Worm (Caenorhabditis elegans) whole organism, mixed stage, embryonic: ENCODE data around the gene Y62H9A.3.

Experiments used
- M03D4.4 ChIP-seq: sonication (generic microtip); optimal IDR thresholded peaks from 2 replicates; lab custom pipeline; 2017; ENCODE audit warnings: mild to moderate bottlenecking, missing genetic modification characterization, missing compliant biosample characterization
- bed-3 ChIP-seq: fragments of 200-800 bp; sonication (Bioruptor generic); optimal IDR thresholded peaks from 3 replicates; lab custom pipeline; 2018; ENCODE audit warnings: mild to moderate bottlenecking, missing genetic modification characterization, moderate library complexity, missing compliant biosample characterization
- blmp-1 ChIP-seq: fragments of 150-350 bp; optimal IDR thresholded peaks from 2 replicates; lab custom pipeline; 2014; ENCODE audit warnings: missing biosample characterization, missing genetic modification characterization
- ceh-39 ChIP-seq: fragments of 150-350 bp; optimal IDR thresholded peaks from 2 replicates; lab custom pipeline; 2014; ENCODE audit warnings: missing biosample characterization, missing genetic modification characterization
- ceh-43 ChIP-seq: fragments of 200-800 bp; sonication (Bioruptor generic); optimal IDR thresholded peaks from 2 replicates; lab custom pipeline; 2018; ENCODE audit warnings: mild to moderate bottlenecking, missing genetic modification characterization, moderate library complexity, missing compliant biosample characterization
- ceh-83 ChIP-seq: fragments of 200-800 bp; sonication (Bioruptor generic); optimal IDR thresholded peaks from 2 replicates; lab custom pipeline; 2018; ENCODE audit warnings: mild to moderate bottlenecking, missing genetic modification characterization, missing compliant biosample characterization
- cnd-1 ChIP-seq: fragments of 200-800 bp; sonication (Bioruptor generic); optimal IDR thresholded peaks from 2 replicates; lab custom pipeline; 2018; ENCODE audit warnings: mild to moderate bottlenecking, missing genetic modification characterization, missing compliant biosample characterization
- drap-1 ChIP-seq: fragments of 200-800 bp; sonication (Bioruptor generic); optimal IDR thresholded peaks from 3 replicates; lab custom pipeline; 2018; ENCODE audit warnings: mild to moderate bottlenecking, missing genetic modification characterization, missing compliant biosample characterization
- elt-1 ChIP-seq: sonication (generic microtip); optimal IDR thresholded peaks from 2 replicates; lab custom pipeline; 2017; ENCODE audit warnings: missing genetic modification characterization, mild to moderate bottlenecking, missing compliant biosample characterization, antibody characterized with exemption, moderate library complexity, borderline replicate concordance; ENCODE audit not compliant: insufficient read depth
- elt-3 ChIP-seq: fragments of 150-350 bp; optimal IDR thresholded peaks from 2 replicates; lab custom pipeline; 2014; ENCODE audit warnings: missing biosample characterization, missing genetic modification characterization
- flh-1 ChIP-seq: fragments of 200-800 bp; sonication (Bioruptor generic); optimal IDR thresholded peaks from 2 replicates; lab custom pipeline; 2018; ENCODE audit warnings: mild to moderate bottlenecking, missing genetic modification characterization, moderate library complexity, missing compliant biosample characterization
- ham-2 ChIP-seq: fragments of 200-800 bp; sonication (Bioruptor generic); optimal IDR thresholded peaks from 2 replicates; lab custom pipeline; 2018; ENCODE audit warnings: mild to moderate bottlenecking, missing genetic modification characterization, missing compliant biosample characterization
- hlh-1 ChIP-seq: fragments of 150-350 bp; optimal IDR thresholded peaks from 2 replicates; lab custom pipeline; 2014; ENCODE audit warnings: missing biosample characterization, missing genetic modification reagents, missing genetic modification characterization
- lin-13 ChIP-seq: fragments of 150-350 bp; optimal IDR thresholded peaks from 2 replicates; lab custom pipeline; 2014; ENCODE audit warnings: missing biosample characterization, missing genetic modification characterization
- lin-32 ChIP-seq: fragments of 200-800 bp; sonication (Bioruptor generic); optimal IDR thresholded peaks from 2 replicates; lab custom pipeline; 2018; ENCODE audit warnings: mild to moderate bottlenecking, missing genetic modification characterization, missing compliant biosample characterization
- lsy-2 ChIP-seq: fragments of 150-350 bp; optimal IDR thresholded peaks from 2 replicates; lab custom pipeline; 2014; ENCODE audit warnings: missing biosample characterization, missing genetic modification characterization
- mab-5 ChIP-seq: fragments of 150-350 bp; optimal IDR thresholded peaks from 2 replicates; lab custom pipeline; 2014; ENCODE audit warnings: missing biosample characterization, missing genetic modification characterization
- mep-1 ChIP-seq: fragments of 150-350 bp; optimal IDR thresholded peaks from 2 replicates; lab custom pipeline; 2017; ENCODE audit warnings: missing biosample characterization, missing genetic modification reagents, missing genetic modification characterization, inconsistent platforms
- mls-2 ChIP-seq: sonication (generic microtip); optimal IDR thresholded peaks from 2 replicates; lab custom pipeline; 2016; ENCODE audit warnings: mild to moderate bottlenecking, missing genetic modification characterization, moderate library complexity, missing compliant biosample characterization
- nhr-12 ChIP-seq: fragments of 150-350 bp; optimal IDR thresholded peaks from 2 replicates; lab custom pipeline; 2014; ENCODE audit warnings: missing biosample characterization, missing genetic modification characterization
- nhr-2 ChIP-seq: fragments of 150-350 bp; optimal IDR thresholded peaks from 2 replicates; lab custom pipeline; 2014; ENCODE audit warnings: missing biosample characterization, missing genetic modification characterization
- nhr-237 ChIP-seq: fragments of 150-350 bp; optimal IDR thresholded peaks from 2 replicates; lab custom pipeline; 2014; ENCODE audit warnings: missing biosample characterization, missing genetic modification characterization
- nhr-28 ChIP-seq: fragments of 150-350 bp; optimal IDR thresholded peaks from 2 replicates; lab custom pipeline; 2014; ENCODE audit warnings: missing biosample characterization, missing genetic modification characterization
- nhr-76 ChIP-seq: sonication (generic microtip); optimal IDR thresholded peaks from 2 replicates; lab custom pipeline; 2017; ENCODE audit warnings: missing biosample characterization, missing genetic modification characterization
- pha-4 ChIP-seq: fragments of 150-350 bp; optimal IDR thresholded peaks from 2 replicates; lab custom pipeline; 2018; ENCODE audit warnings: missing biosample characterization, missing genetic modification reagents, missing genetic modification characterization
- sem-2 ChIP-seq: fragments of 200-800 bp; sonication (Bioruptor generic); optimal IDR thresholded peaks from 2 replicates; lab custom pipeline; 2018; ENCODE audit warnings: mild to moderate bottlenecking, missing genetic modification characterization, missing compliant biosample characterization
- snpc-4 ChIP-seq: fragments of 150-350 bp; optimal IDR thresholded peaks from 2 replicates; lab custom pipeline; 2014; ENCODE audit warnings: missing biosample characterization, missing genetic modification characterization
- tbx-8 ChIP-seq: fragments of 200-800 bp; sonication (Bioruptor generic); optimal IDR thresholded peaks from 2 replicates; lab custom pipeline; 2018; ENCODE audit warnings: mild to moderate bottlenecking, missing genetic modification characterization, moderate library complexity, missing compliant biosample characterization
- unc-120 ChIP-seq: sonication (generic microtip); optimal IDR thresholded peaks from 2 replicates; lab custom pipeline; 2017; ENCODE audit warnings: missing genetic modification characterization, missing compliant biosample characterization; ENCODE audit not compliant: poor library complexity, severe bottlenecking
- unc-39 ChIP-seq: fragments of 150-350 bp; optimal IDR thresholded peaks from 2 replicates; lab custom pipeline; 2014; ENCODE audit warnings: missing biosample characterization, missing genetic modification characterization
- unc-62 ChIP-seq: fragments of 150-350 bp; optimal IDR thresholded peaks from 2 replicates; lab custom pipeline; 2014; ENCODE audit warnings: missing biosample characterization, missing genetic modification reagents, missing genetic modification characterization
- zip-8 ChIP-seq: fragments of 150-350 bp; optimal IDR thresholded peaks from 2 replicates; lab custom pipeline; 2014; ENCODE audit warnings: missing biosample characterization, missing genetic modification characterization

Y62H9A.3 gene

ce11 chrX:11850082-11850481, 29.7 kb downstream of the Y62H9A.3 start, which contains the start of gene F54F7.3:
Gene F54F7.3 (minus strand): TSS chrX:11850182.
- TF ChIP-seq ceh-83 (GFP tag; lab: Kevin White, UChicago) (no peak), lin-32 (no peak), drap-1 (no peak), mab-5 (tag; lab: Kevin White, UChicago) (no peak), mls-2 (no peak)
- TF ChIP-seq, all 35 proteins: peak for 0

- TF ChIP-seq nhr-237 (tag; lab: Kevin White, UChicago): no peak
- TF ChIP-seq M03D4.4 (tag; lab: Kevin White, UChicago): no peak
- TF ChIP-seq ceh-43 (GFP tag; lab: Kevin White, UChicago): no peak
- TF ChIP-seq blmp-1 (tag; lab: Kevin White, UChicago): no peak
- no peak for TF ChIP-seq mab-5 (tag; lab: Kevin White, UChicago)
- TF ChIP-seq tbx-8 (GFP tag; lab: Kevin White, UChicago): no peak
- no peak for TF ChIP-seq pha-4 (tag; lab: Kevin White, UChicago)
- TF ChIP-seq unc-39 (tag; lab: Kevin White, UChicago): no peak
- TF ChIP-seq unc-120 (tag; lab: Kevin White, UChicago): no peak
- TF ChIP-seq ham-2 (GFP tag; lab: Kevin White, UChicago): no peak
- TF ChIP-seq flh-1: no peak
- TF ChIP-seq lin-32: no peak
- no peak for TF ChIP-seq snpc-4 (tag; lab: Kevin White, UChicago)
- TF ChIP-seq zip-8 (tag; lab: Kevin White, UChicago): no peak
- TF ChIP-seq cnd-1 (tag; lab: Kevin White, UChicago): no peak
These were observed 31.2 kb downstream of the Y62H9A.3 start, which contains the start of gene F54F7.9 for ce11 chrX:11848618-11849017. Gene F54F7.9 (minus strand): TSS chrX:11848718.

ce11 chrX:11843363-11843762, 36.4 kb downstream of the Y62H9A.3 start, which contains the start of gene F54F7.2:
Gene F54F7.2 (plus strand): TSS chrX:11843663.
- TF ChIP-seq pha-4 (tag; lab: Kevin White, UChicago) (no peak), lsy-2 (tag; lab: Kevin White, UChicago) (no peak), drap-1 (no peak), bed-3 (no peak), unc-39 (tag; lab: Kevin White, UChicago) (no peak), lin-13 (tag; lab: Kevin White, UChicago) (no peak), ceh-39 (tag; lab: Kevin White, UChicago) (no peak), tbx-8 (GFP tag; lab: Kevin White, UChicago) (no peak), nhr-2 (tag; lab: Kevin White, UChicago) (no peak), unc-62 (GFP tag; lab: Kevin White, UChicago) (no peak), snpc-4 (tag; lab: Kevin White, UChicago) (no peak), mep-1 (tag; lab: Kevin White, UChicago) (no peak), ceh-43 (GFP tag; lab: Kevin White, UChicago) (no peak), sem-2 (GFP tag; lab: Kevin White, UChicago) (no peak), hlh-1 (tag; lab: Kevin White, UChicago) (no peak), M03D4.4 (tag; lab: Kevin White, UChicago) (no peak), flh-1 (no peak), elt-1 (tag; lab: Kevin White, UChicago) (no peak), nhr-28 (tag; lab: Kevin White, UChicago) (no peak)

ce11 chrX:11837378-11837777, 42.4 kb downstream of the Y62H9A.3 start, which contains the start of gene taf-7.1:
Gene taf-7.1 (minus strand): TSS chrX:11837478.
- TF ChIP-seq ceh-39 (tag; lab: Kevin White, UChicago) (no peak), M03D4.4 (tag; lab: Kevin White, UChicago) (no peak), nhr-76 (tag; lab: Kevin White, UChicago) (no peak), sem-2 (GFP tag; lab: Kevin White, UChicago) (no peak), mep-1 (tag; lab: Kevin White, UChicago) (no peak), mab-5 (tag; lab: Kevin White, UChicago) (no peak), ceh-43 (GFP tag; lab: Kevin White, UChicago) (no peak), snpc-4 (tag; lab: Kevin White, UChicago) (no peak), unc-120 (tag; lab: Kevin White, UChicago) (no peak), elt-3 (tag; lab: Kevin White, UChicago) (no peak), nhr-12 (tag; lab: Kevin White, UChicago) (no peak), tbx-8 (GFP tag; lab: Kevin White, UChicago) (no peak), unc-39 (tag; lab: Kevin White, UChicago) (no peak), mls-2 (no peak), bed-3 (no peak), unc-62 (GFP tag; lab: Kevin White, UChicago) (no peak)
